Worm (Caenorhabditis elegans) whole organism, late embryonic: ENCODE measurements around the gene nlp-64.
"Not testable (repeated sequence)": the region's sequence is repeated elsewhere in the genome, so short reads cannot be mapped to it uniquely, and the experiment has no call there.

ENCODE experiments used
- C08G9.2 ChIP-seq: sonication (generic microtip); optimal IDR thresholded peaks from 2 replicates; lab custom pipeline; 2016; ENCODE audit warnings: mild to moderate bottlenecking, missing genetic modification characterization, moderate library complexity, missing compliant biosample characterization
- C38D4.7 ChIP-seq: fragments of 200-800 bp; sonication (Bioruptor generic); optimal IDR thresholded peaks from 2 replicates; lab custom pipeline; 2018; ENCODE audit warnings: mild to moderate bottlenecking, missing genetic modification characterization, moderate library complexity, missing compliant biosample characterization
- F13H6.1 ChIP-seq: sonication (generic microtip); optimal IDR thresholded peaks from 2 replicates; lab custom pipeline; 2016; ENCODE audit warnings: missing genetic modification characterization, missing compliant biosample characterization
- K09A11.1 ChIP-seq: sonication (generic microtip); optimal IDR thresholded peaks from 2 replicates; lab custom pipeline; 2017; ENCODE audit warnings: antibody characterized with exemption, mild to moderate bottlenecking, missing genetic modification characterization, missing compliant biosample characterization; ENCODE audit not compliant: insufficient read depth
- T23F11.4 ChIP-seq: fragments of 200-800 bp; sonication (Bioruptor generic); optimal IDR thresholded peaks from 2 replicates; lab custom pipeline; 2018; ENCODE audit warnings: mild to moderate bottlenecking, missing genetic modification characterization, missing compliant biosample characterization
- ahr-1 ChIP-seq: sonication (generic microtip); optimal IDR thresholded peaks from 2 replicates; lab custom pipeline; 2016; ENCODE audit warnings: missing genetic modification characterization, missing compliant biosample characterization
- ama-1 ChIP-seq: fragments of 150-350 bp; optimal IDR thresholded peaks from 2 replicates; lab custom pipeline; 2014
- ceh-18 ChIP-seq: sonication (generic microtip); optimal IDR thresholded peaks from 2 replicates; lab custom pipeline; 2016; ENCODE audit warnings: missing genetic modification characterization, missing compliant biosample characterization
- ceh-19 ChIP-seq: fragments of 200-800 bp; sonication (Bioruptor generic); optimal IDR thresholded peaks from 2 replicates; lab custom pipeline; 2018; ENCODE audit warnings: mild to moderate bottlenecking, missing genetic modification characterization, missing compliant biosample characterization
- ceh-22 ChIP-seq: sonication (generic microtip); optimal IDR thresholded peaks from 2 replicates; lab custom pipeline; 2017; ENCODE audit warnings: missing biosample characterization, missing genetic modification characterization
- ceh-24 ChIP-seq: sonication (generic microtip); optimal IDR thresholded peaks from 2 replicates; lab custom pipeline; 2016; ENCODE audit warnings: mild to moderate bottlenecking, missing genetic modification characterization, missing compliant biosample characterization
- ceh-30 ChIP-seq: fragments of 150-350 bp; optimal IDR thresholded peaks from 2 replicates; lab custom pipeline; 2014; ENCODE audit warnings: missing biosample characterization, missing genetic modification characterization
- ceh-31 ChIP-seq: sonication (generic microtip); optimal IDR thresholded peaks from 2 replicates; lab custom pipeline; 2016; ENCODE audit warnings: missing genetic modification characterization, missing compliant biosample characterization
- ceh-34 ChIP-seq: sonication (generic microtip); optimal IDR thresholded peaks from 2 replicates; lab custom pipeline; 2016; ENCODE audit warnings: mild to moderate bottlenecking, missing genetic modification characterization, missing compliant biosample characterization
- ceh-45 ChIP-seq: fragments of 200-800 bp; sonication (Bioruptor generic); IDR thresholded peaks from 2 replicates; pipeline ENCODE4 v1.3.6; 2022; ENCODE audit warnings: missing genetic modification reagents, missing genetic modification characterization, missing compliant biosample characterization
- ceh-48 ChIP-seq: sonication (generic microtip); optimal IDR thresholded peaks from 2 replicates; lab custom pipeline; 2016; ENCODE audit warnings: missing genetic modification characterization, inconsistent platforms, missing compliant biosample characterization
- ceh-6 ChIP-seq: fragments of 200-800 bp; sonication (Bioruptor generic); optimal IDR thresholded peaks from 2 replicates; lab custom pipeline; 2018; ENCODE audit warnings: mild to moderate bottlenecking, missing genetic modification characterization, missing compliant biosample characterization
- dmd-4 ChIP-seq: sonication (generic microtip); optimal IDR thresholded peaks from 2 replicates; lab custom pipeline; 2016; ENCODE audit warnings: borderline replicate concordance, missing genetic modification characterization, missing compliant biosample characterization
- elt-4 ChIP-seq: sonication (generic microtip); optimal IDR thresholded peaks from 2 replicates; lab custom pipeline; 2016; ENCODE audit warnings: missing genetic modification characterization, missing compliant biosample characterization
- ets-4 ChIP-seq: sonication (generic microtip); optimal IDR thresholded peaks from 2 replicates; lab custom pipeline; 2016; ENCODE audit warnings: missing genetic modification characterization, missing compliant biosample characterization
- eyg-1 ChIP-seq: sonication (generic microtip); optimal IDR thresholded peaks from 2 replicates; lab custom pipeline; 2016; ENCODE audit warnings: missing genotype, missing genetic modification characterization, missing compliant biosample characterization
- fax-1 ChIP-seq: sonication (generic microtip); optimal IDR thresholded peaks from 2 replicates; lab custom pipeline; 2016; ENCODE audit warnings: missing genotype, missing genetic modification characterization, missing compliant biosample characterization
- fkh-10 ChIP-seq: fragments of 150-350 bp; optimal IDR thresholded peaks from 2 replicates; lab custom pipeline; 2014; ENCODE audit warnings: missing biosample characterization, missing genetic modification reagents, missing genetic modification characterization
- gmeb-2 ChIP-seq: sonication (generic microtip); optimal IDR thresholded peaks from 2 replicates; lab custom pipeline; 2016; ENCODE audit warnings: missing genetic modification characterization, inconsistent platforms, missing compliant biosample characterization
- hlh-13 ChIP-seq: fragments of 200-800 bp; sonication (Bioruptor generic); optimal IDR thresholded peaks from 2 replicates; lab custom pipeline; 2018; ENCODE audit warnings: mild to moderate bottlenecking, missing genetic modification characterization, missing compliant biosample characterization
- hlh-15 ChIP-seq: sonication (generic microtip); optimal IDR thresholded peaks from 2 replicates; lab custom pipeline; 2016; ENCODE audit warnings: missing genetic modification characterization, missing compliant biosample characterization
- hlh-30 ChIP-seq: sonication (generic microtip); optimal IDR thresholded peaks from 2 replicates; lab custom pipeline; 2017; ENCODE audit warnings: antibody characterized with exemption, missing genetic modification characterization, missing compliant biosample characterization; ENCODE audit not compliant: insufficient read depth
- hlh-6 ChIP-seq: sonication (generic microtip); optimal IDR thresholded peaks from 2 replicates; lab custom pipeline; 2016; ENCODE audit warnings: missing genotype, missing genetic modification characterization, missing compliant biosample characterization
- hlh-8 ChIP-seq: sonication (generic microtip); optimal IDR thresholded peaks from 2 replicates; lab custom pipeline; 2016; ENCODE audit warnings: missing genotype, missing genetic modification characterization, missing compliant biosample characterization
- nfya-1 ChIP-seq: sonication (generic microtip); optimal IDR thresholded peaks from 2 replicates; lab custom pipeline; 2017; ENCODE audit warnings: missing genetic modification characterization, mild to moderate bottlenecking, missing compliant biosample characterization, antibody characterized with exemption, moderate library complexity
- nhr-232 ChIP-seq: sonication (generic microtip); optimal IDR thresholded peaks from 2 replicates; lab custom pipeline; 2016; ENCODE audit warnings: missing genetic modification characterization, missing compliant biosample characterization
- npax-4 ChIP-seq: sonication (generic microtip); optimal IDR thresholded peaks from 2 replicates; lab custom pipeline; 2016; ENCODE audit warnings: missing genetic modification characterization, missing compliant biosample characterization
- pag-3 ChIP-seq: sonication (generic microtip); optimal IDR thresholded peaks from 2 replicates; lab custom pipeline; 2016; ENCODE audit warnings: missing compliant biosample characterization, missing genetic modification characterization, borderline replicate concordance
- pha-2 ChIP-seq: sonication (generic microtip); optimal IDR thresholded peaks from 2 replicates; lab custom pipeline; 2017; ENCODE audit warnings: mild to moderate bottlenecking, missing genetic modification characterization, missing compliant biosample characterization
- pha-4 ChIP-seq: fragments of 150-350 bp; optimal IDR thresholded peaks from 2 replicates; lab custom pipeline; 2018; ENCODE audit warnings: missing biosample characterization, missing genetic modification reagents, missing genetic modification characterization
- pqm-1 ChIP-seq: sonication (generic microtip); optimal IDR thresholded peaks from 2 replicates; lab custom pipeline; 2016; ENCODE audit warnings: missing genetic modification characterization, missing compliant biosample characterization
- ref-2 ChIP-seq: sonication (generic microtip); optimal IDR thresholded peaks from 2 replicates; lab custom pipeline; 2016; ENCODE audit warnings: missing genetic modification characterization, missing compliant biosample characterization
- rnt-1 ChIP-seq: sonication (generic microtip); optimal IDR thresholded peaks from 2 replicates; lab custom pipeline; 2016; ENCODE audit warnings: missing genetic modification characterization, missing compliant biosample characterization
- sdc-2 ChIP-seq: sonication (generic microtip); optimal IDR thresholded peaks from 2 replicates; lab custom pipeline; 2016; ENCODE audit warnings: missing genotype, missing genetic modification characterization, missing compliant biosample characterization
- sox-2 ChIP-seq: fragments of 200-800 bp; sonication (Bioruptor generic); IDR thresholded peaks from 2 replicates; pipeline ENCODE4 v1.3.6; 2022; ENCODE audit warnings: missing genetic modification reagents, missing genetic modification characterization, missing compliant biosample characterization
- sox-4 ChIP-seq: sonication (generic microtip); optimal IDR thresholded peaks from 2 replicates; lab custom pipeline; 2017; ENCODE audit warnings: mild to moderate bottlenecking, missing genetic modification characterization, inconsistent platforms, missing compliant biosample characterization
- syd-9 ChIP-seq: sonication (generic microtip); optimal IDR thresholded peaks from 2 replicates; lab custom pipeline; 2016; ENCODE audit warnings: mild to moderate bottlenecking, missing genetic modification characterization, moderate library complexity, missing compliant biosample characterization
- ttx-3 ChIP-seq: sonication (generic microtip); optimal IDR thresholded peaks from 2 replicates; lab custom pipeline; 2016; ENCODE audit warnings: missing genetic modification reagents, missing genetic modification characterization, missing compliant biosample characterization
- unc-3 ChIP-seq, 2 experiments: fragments of 200-800 bp in 1 of 2; sonication (Bioruptor generic) in 1 of 2; sonication (generic microtip) in 1 of 2; conservative IDR thresholded peaks in 1 of 2; optimal IDR thresholded peaks in 1 of 2; 2 replicates each; pipeline versions ENCODE4 v1.3.6 to Lab custom; 2016 to 2022; ENCODE audit warnings: missing compliant biosample characterization in 2 of 2, missing genetic modification characterization in 2 of 2, missing genetic modification reagents in 1 of 2
- unc-42 ChIP-seq: sonication (generic microtip); optimal IDR thresholded peaks from 2 replicates; lab custom pipeline; 2016; ENCODE audit warnings: missing genotype, missing genetic modification characterization, missing compliant biosample characterization
- unc-55 ChIP-seq: sonication (generic microtip); optimal IDR thresholded peaks from 2 replicates; lab custom pipeline; 2017; ENCODE audit warnings: missing biosample characterization, missing genetic modification reagents, missing genetic modification characterization

nlp-64 gene

ce11 chrX:353134-353669 is 42.1 kb upstream of the nlp-64 start, which contains the start of gene sor-3 (continued):
- TF ChIP-seq pqm-1: peak; percentile 85
- TF ChIP-seq ceh-19 (GFP tag; lab: Kevin White, UChicago): peak; percentile 85
- TF ChIP-seq ama-1 (lab: Kevin White, UChicago): no peak
- peak; percentile 89 for TF ChIP-seq hlh-8 (tag; lab: Kevin White, UChicago)
- peak; percentile 66 for TF ChIP-seq ets-4 (tag; lab: Kevin White, UChicago)
- TF ChIP-seq C08G9.2 (tag; lab: Kevin White, UChicago): peak; percentile 71
- peak; percentile 87 for TF ChIP-seq ceh-18 (tag; lab: Kevin White, UChicago)
- no peak for TF ChIP-seq ceh-30
- TF ChIP-seq pag-3 (tag; lab: Kevin White, UChicago): peak; percentile 47
- peak; percentile 53 for TF ChIP-seq hlh-30 (tag; lab: Kevin White, UChicago)
- peak; percentile 90 for TF ChIP-seq hlh-15 (tag; lab: Kevin White, UChicago)
- TF ChIP-seq sox-2 (GFP tag; lab: Robert Waterston, UW): peak; percentile 45; the same call in 1 of the 2 replicates
- peak; percentile 68 for TF ChIP-seq nhr-232 (tag; lab: Kevin White, UChicago)
- peak; percentile 86 for TF ChIP-seq C38D4.7 (GFP tag; lab: Kevin White, UChicago)
- TF ChIP-seq pha-2 (tag; lab: Kevin White, UChicago): peak; percentile 86
- peak; percentile 77 for TF ChIP-seq ahr-1 (tag; lab: Kevin White, UChicago)
- peak; percentile 76 for TF ChIP-seq hlh-6
- TF ChIP-seq pha-4 (tag; lab: Kevin White, UChicago): no peak
- TF ChIP-seq unc-42 (tag; lab: Kevin White, UChicago): peak; percentile 81
- peak; percentile 82 for TF ChIP-seq ttx-3
- no peak for TF ChIP-seq ceh-22 (tag; lab: Kevin White, UChicago)
- peak; percentile 87 for TF ChIP-seq F13H6.1 (tag; lab: Kevin White, UChicago)
- peak; percentile 70 for TF ChIP-seq npax-4 (tag; lab: Kevin White, UChicago)
- peak; percentile 70 for TF ChIP-seq K09A11.1
- peak; percentile 82 for TF ChIP-seq syd-9 (tag; lab: Kevin White, UChicago)
- TF ChIP-seq rnt-1 (tag; lab: Kevin White, UChicago): peak; percentile 77
- peak; percentile 76 for TF ChIP-seq ceh-6 (GFP tag; lab: Kevin White, UChicago)
- peak; percentile 81 for TF ChIP-seq ceh-48
- peak; percentile 75 for TF ChIP-seq eyg-1
- peak; percentile 88 for TF ChIP-seq hlh-13
- TF ChIP-seq ceh-31: peak; percentile 76
- peak; percentile 77 for TF ChIP-seq ref-2 (tag; lab: Kevin White, UChicago)
- TF ChIP-seq sox-4 (tag; lab: Kevin White, UChicago): peak; percentile 82
- TF ChIP-seq ceh-24 (tag; lab: Kevin White, UChicago): peak; percentile 81
- no peak for TF ChIP-seq elt-4 (tag; lab: Kevin White, UChicago)
- TF ChIP-seq, all 69 proteins: peak for 60

DNA sequence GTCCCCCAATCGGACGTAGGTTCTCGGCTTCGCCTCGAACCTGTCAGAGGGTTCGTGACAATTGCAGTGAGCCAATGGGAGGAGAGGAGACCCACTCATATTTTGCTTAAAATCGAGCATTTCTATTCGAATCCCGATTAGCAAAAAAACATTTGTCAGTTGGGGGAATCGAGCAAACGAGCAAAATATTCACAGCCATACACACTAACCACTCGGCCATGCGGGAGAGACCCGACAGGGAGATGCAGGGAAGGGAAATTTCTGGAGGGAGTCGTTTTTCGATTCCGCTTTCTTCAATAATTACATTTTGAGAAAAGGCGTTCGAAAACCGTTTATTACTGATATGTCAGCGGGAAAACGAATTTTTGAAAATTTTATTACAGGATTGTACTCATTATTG is 40.3 kb upstream of the nlp-64 start:
- TF ChIP-seq unc-3 (GFP tag; conservative IDR thresholded peaks at IDR 0.05; lab: Robert Waterston, UW): peak; percentile 70
- not testable (repeated sequence) for TF ChIP-seq unc-3 (tag; optimal IDR thresholded peaks at IDR 0.05; lab: Kevin White, UChicago)
- TF ChIP-seq sox-2 (GFP tag; lab: Robert Waterston, UW): peak; percentile 72
- peak; percentile 78; the same call in 1 of the 2 replicates for TF ChIP-seq ceh-45 (GFP tag; lab: Robert Waterston, UW)

DNA sequence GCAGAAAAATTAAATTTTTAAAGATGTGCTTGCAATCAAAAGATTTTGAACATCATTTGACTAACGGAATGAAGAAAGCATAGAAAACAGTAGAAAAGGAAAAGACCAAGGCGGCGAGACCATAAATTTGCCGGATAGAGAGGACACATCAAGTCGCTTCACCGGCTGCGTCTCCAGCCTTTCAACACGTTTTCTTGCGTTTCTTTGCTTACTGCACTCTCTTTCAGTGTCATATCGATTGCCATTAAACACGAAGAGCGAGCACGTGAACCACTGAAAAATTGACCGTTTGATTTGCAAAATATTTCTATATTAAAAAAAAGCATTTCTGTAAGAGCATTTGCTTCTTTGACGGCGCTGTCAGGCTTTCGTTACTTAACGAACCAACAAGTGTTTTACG is 37.0 kb upstream of the nlp-64 start:
- no peak for TF ChIP-seq gmeb-2 (tag; lab: Kevin White, UChicago)
- no peak for TF ChIP-seq pha-2 (tag; lab: Kevin White, UChicago)
- no peak for TF ChIP-seq C38D4.7 (GFP tag; lab: Kevin White, UChicago)
- no peak for TF ChIP-seq fax-1 (tag; lab: Kevin White, UChicago)
- TF ChIP-seq ahr-1 (tag; lab: Kevin White, UChicago): no peak
- no peak for TF ChIP-seq unc-3 (GFP tag; conservative IDR thresholded peaks at IDR 0.05; lab: Robert Waterston, UW)
- no peak for TF ChIP-seq unc-3 (tag; optimal IDR thresholded peaks at IDR 0.05; lab: Kevin White, UChicago)
- no peak for TF ChIP-seq dmd-4 (tag; lab: Kevin White, UChicago)
- no peak for TF ChIP-seq hlh-6
- TF ChIP-seq ceh-31: peak; percentile 21
- TF ChIP-seq ceh-34 (tag; lab: Kevin White, UChicago): no peak
- TF ChIP-seq T23F11.4: no peak
- TF ChIP-seq ama-1 (lab: Kevin White, UChicago): no peak
- peak; percentile 67 for TF ChIP-seq ceh-48
- TF ChIP-seq rnt-1 (tag; lab: Kevin White, UChicago): no peak
- no peak for TF ChIP-seq fkh-10
- TF ChIP-seq nfya-1 (tag; lab: Kevin White, UChicago): peak; percentile 8
- no peak for TF ChIP-seq hlh-15 (tag; lab: Kevin White, UChicago)
- TF ChIP-seq sdc-2: no peak
- TF ChIP-seq unc-55 (GFP tag; lab: Kevin White, UChicago): peak; percentile 28
- no peak for TF ChIP-seq elt-4 (tag; lab: Kevin White, UChicago)
- peak; percentile 16 for TF ChIP-seq hlh-30 (tag; lab: Kevin White, UChicago)
- no peak for TF ChIP-seq syd-9 (tag; lab: Kevin White, UChicago)
- no peak for TF ChIP-seq pqm-1
